Worm (Caenorhabditis elegans) whole organism, young adult: ENCODE data around the gene emc-2.

Experiments
- C17E4.6 ChIP-seq: fragments of 200-800 bp; sonication (Bioruptor generic); IDR thresholded peaks from 2 replicates; pipeline ENCODE4 v1.3.6; 2022; ENCODE audit warnings: missing genetic modification reagents, missing genetic modification characterization, missing compliant biosample characterization
- D2030.7 ChIP-seq: fragments of 200-800 bp; sonication (Bioruptor generic); IDR thresholded peaks from 2 replicates; pipeline ENCODE4 v1.3.6; 2022; ENCODE audit warnings: missing genetic modification reagents, missing genetic modification characterization, missing compliant biosample characterization
- F22D6.2 ChIP-seq: sonication (generic microtip); optimal IDR thresholded peaks from 2 replicates; lab custom pipeline; 2016; ENCODE audit warnings: mild to moderate bottlenecking, missing genetic modification characterization, missing compliant biosample characterization
- T26A5.8 ChIP-seq: sonication (generic microtip); optimal IDR thresholded peaks from 2 replicates; lab custom pipeline; 2016; ENCODE audit warnings: missing genetic modification characterization, missing compliant biosample characterization
- Y53G8AR.9 ChIP-seq: fragments of 200-800 bp; sonication (Bioruptor generic); conservative IDR thresholded peaks from 2 replicates; pipeline ENCODE4 v1.3.6; 2022; ENCODE audit warnings: missing genetic modification reagents, missing genetic modification characterization, missing compliant biosample characterization
- Y56A3A.18 ChIP-seq: fragments of 200-800 bp; sonication (Bioruptor generic); IDR thresholded peaks from 2 replicates; pipeline ENCODE4 v1.3.6; 2022; ENCODE audit warnings: missing genetic modification reagents, missing genetic modification characterization, missing compliant biosample characterization
- Y67H2A.10 ChIP-seq: fragments of 200-800 bp; sonication (Bioruptor generic); conservative IDR thresholded peaks from 2 replicates; pipeline ENCODE4 v1.3.6; 2022; ENCODE audit warnings: missing genetic modification reagents, missing genetic modification characterization, missing compliant biosample characterization
- ceh-91 ChIP-seq: fragments of 200-800 bp; sonication (Bioruptor generic); IDR thresholded peaks from 2 replicates; pipeline ENCODE4 v1.3.6; 2022; ENCODE audit warnings: missing genetic modification reagents, missing genetic modification characterization, missing compliant biosample characterization
- chd-7 ChIP-seq: sonication (generic microtip); optimal IDR thresholded peaks from 2 replicates; lab custom pipeline; 2016; ENCODE audit warnings: mild to moderate bottlenecking, missing genetic modification characterization, moderate library complexity, missing compliant biosample characterization
- dox-1 ChIP-seq: fragments of 200-800 bp; sonication (Bioruptor generic); IDR thresholded peaks from 2 replicates; pipeline ENCODE4 v1.3.6; 2022; ENCODE audit warnings: missing genetic modification reagents, missing genetic modification characterization, missing compliant biosample characterization
- egl-44 ChIP-seq: fragments of 200-800 bp; sonication (Bioruptor generic); IDR thresholded peaks from 2 replicates; pipeline ENCODE4 v1.3.6; 2022; ENCODE audit warnings: missing genetic modification reagents, missing genetic modification characterization, missing compliant biosample characterization
- egrh-3 ChIP-seq: fragments of 200-800 bp; sonication (Bioruptor generic); IDR thresholded peaks from 2 replicates; pipeline ENCODE4 v1.3.6; 2022; ENCODE audit warnings: missing genetic modification reagents, missing genetic modification characterization, missing compliant biosample characterization
- hlh-26 ChIP-seq: fragments of 200-800 bp; sonication (Bioruptor generic); conservative IDR thresholded peaks from 2 replicates; pipeline ENCODE4 v1.3.6; 2022; ENCODE audit warnings: missing genetic modification reagents, missing genetic modification characterization, missing compliant biosample characterization
- hmg-1.2 ChIP-seq: fragments of 200-800 bp; sonication (Bioruptor generic); IDR thresholded peaks from 2 replicates; pipeline ENCODE4 v1.3.6; 2022; ENCODE audit warnings: missing genetic modification reagents, missing genetic modification characterization, missing compliant biosample characterization
- lag-1 ChIP-seq: fragments of 200-800 bp; sonication (Bioruptor generic); IDR thresholded peaks from 2 replicates; pipeline ENCODE4 v1.3.6; 2022; ENCODE audit warnings: missing genetic modification reagents, missing genetic modification characterization, missing compliant biosample characterization
- let-607 ChIP-seq, 2 experiments: fragments of 200-800 bp in 1 of 2; sonication (Bioruptor generic) in 1 of 2; sonication (generic microtip) in 1 of 2; optimal IDR thresholded peaks; 2 replicates each; lab custom pipeline; 2016 to 2018; ENCODE audit warnings: mild to moderate bottlenecking in 2 of 2, missing compliant biosample characterization in 2 of 2, missing genetic modification characterization in 2 of 2, moderate library complexity in 2 of 2, missing genotype in 1 of 2
- lin-54 ChIP-seq: fragments of 200-800 bp; sonication (Bioruptor generic); optimal IDR thresholded peaks from 2 replicates; lab custom pipeline; 2018; ENCODE audit warnings: mild to moderate bottlenecking, missing genetic modification characterization, missing compliant biosample characterization
- mes-4 ChIP-seq: sonication (generic microtip); optimal IDR thresholded peaks from 2 replicates; lab custom pipeline; 2016; ENCODE audit warnings: missing genotype, missing genetic modification characterization, missing compliant biosample characterization
- nfya-2 ChIP-seq: fragments of 200-800 bp; sonication (Bioruptor generic); IDR thresholded peaks from 2 replicates; pipeline ENCODE4 v1.3.6; 2022; ENCODE audit warnings: missing genetic modification reagents, missing genetic modification characterization, missing compliant biosample characterization
- nfyb-1 ChIP-seq: fragments of 200-800 bp; sonication (Bioruptor generic); IDR thresholded peaks from 2 replicates; pipeline ENCODE4 v1.3.6; 2022; ENCODE audit warnings: missing genetic modification reagents, missing genetic modification characterization, missing compliant biosample characterization
- nhr-120 ChIP-seq: fragments of 200-800 bp; sonication (Bioruptor generic); IDR thresholded peaks from 2 replicates; pipeline ENCODE4 v1.3.6; 2022; ENCODE audit warnings: missing genetic modification characterization, missing compliant biosample characterization
- nhr-90 ChIP-seq: sonication (generic microtip); optimal IDR thresholded peaks from 2 replicates; lab custom pipeline; 2016; ENCODE audit warnings: missing genotype, mild to moderate bottlenecking, missing genetic modification characterization, missing compliant biosample characterization
- rpc-1 ChIP-seq, 2 experiments: fragments of 150-350 bp in 1 of 2; sonication (generic microtip) in 1 of 2; optimal IDR thresholded peaks; 2 replicates each; lab custom pipeline; 2014 to 2018; ENCODE audit warnings: missing biosample characterization in 1 of 2, missing genetic modification characterization in 1 of 2, missing genetic modification reagents in 1 of 2, missing genotype in 1 of 2
- sdz-38 ChIP-seq: sonication (generic microtip); optimal IDR thresholded peaks from 2 replicates; lab custom pipeline; 2016; ENCODE audit warnings: missing genotype, missing genetic modification characterization, missing compliant biosample characterization
- snpc-1.1 ChIP-seq: sonication (generic microtip); optimal IDR thresholded peaks from 2 replicates; lab custom pipeline; 2017; ENCODE audit warnings: missing genetic modification characterization, mild to moderate bottlenecking, missing compliant biosample characterization, antibody characterized with exemption, moderate library complexity, missing genotype, missing genetic modification reagents; ENCODE audit not compliant: insufficient read depth
- tbp1 ChIP-seq: fragments of 200-800 bp; sonication (Bioruptor generic); optimal IDR thresholded peaks from 2 replicates; lab custom pipeline; 2018; ENCODE audit warnings: mild to moderate bottlenecking, missing genetic modification characterization, missing compliant biosample characterization
- tbx-9 ChIP-seq: sonication (generic microtip); optimal IDR thresholded peaks from 2 replicates; lab custom pipeline; 2016; ENCODE audit warnings: borderline replicate concordance, missing genetic modification characterization, inconsistent platforms, missing compliant biosample characterization
- tlf-1 ChIP-seq: fragments of 200-800 bp; sonication (Bioruptor generic); optimal IDR thresholded peaks from 2 replicates; lab custom pipeline; 2018; ENCODE audit warnings: mild to moderate bottlenecking, missing genetic modification characterization, missing compliant biosample characterization
- zim-3 ChIP-seq: sonication (generic microtip); optimal IDR thresholded peaks from 2 replicates; lab custom pipeline; 2017; ENCODE audit warnings: mild to moderate bottlenecking, missing genetic modification characterization, moderate library complexity, missing compliant biosample characterization
- ztf-18 ChIP-seq: sonication (generic microtip); optimal IDR thresholded peaks from 2 replicates; lab custom pipeline; 2016; ENCODE audit warnings: missing genotype, mild to moderate bottlenecking, missing genetic modification characterization, missing compliant biosample characterization
- ztf-26 ChIP-seq: sonication (generic microtip); optimal IDR thresholded peaks from 2 replicates; lab custom pipeline; 2017; ENCODE audit warnings: missing genetic modification characterization, missing compliant biosample characterization

Gene emc-2

DNA sequence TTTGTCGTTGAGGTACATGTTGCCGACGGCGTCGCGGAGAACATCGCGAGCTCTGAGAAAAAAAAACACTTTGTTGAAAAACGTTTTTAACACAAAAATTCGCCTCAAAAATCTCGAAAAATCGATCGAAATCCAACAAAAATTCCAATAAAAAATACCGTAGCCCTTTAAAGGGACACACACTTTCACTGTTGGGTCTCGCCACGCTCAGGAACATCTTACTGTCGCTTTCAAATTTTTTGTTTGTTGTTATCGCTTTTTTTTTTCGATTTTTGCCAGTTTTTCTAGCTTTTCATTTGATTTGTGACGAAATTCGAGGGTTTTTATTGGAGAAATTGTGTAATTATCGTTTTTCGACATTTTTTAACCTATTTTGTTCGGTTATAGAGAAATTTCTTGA, 614 bp upstream of the emc-2 start (continued):
- TF ChIP-seq lag-1 = no peak
- TF ChIP-seq Y56A3A.18 = no peak
- no peak for TF ChIP-seq nhr-120 (GFP tag; lab: Robert Waterston, UW)
- TF ChIP-seq C17E4.6 (GFP tag; lab: Robert Waterston, UW) = no peak
- TF ChIP-seq tbx-9 = no peak
- TF ChIP-seq D2030.7 = peak; percentile 72
- no peak for TF ChIP-seq hlh-26 (GFP tag; lab: Robert Waterston, UW)
- no peak for TF ChIP-seq nhr-90 (tag; lab: Kevin White, UChicago)

DNA sequence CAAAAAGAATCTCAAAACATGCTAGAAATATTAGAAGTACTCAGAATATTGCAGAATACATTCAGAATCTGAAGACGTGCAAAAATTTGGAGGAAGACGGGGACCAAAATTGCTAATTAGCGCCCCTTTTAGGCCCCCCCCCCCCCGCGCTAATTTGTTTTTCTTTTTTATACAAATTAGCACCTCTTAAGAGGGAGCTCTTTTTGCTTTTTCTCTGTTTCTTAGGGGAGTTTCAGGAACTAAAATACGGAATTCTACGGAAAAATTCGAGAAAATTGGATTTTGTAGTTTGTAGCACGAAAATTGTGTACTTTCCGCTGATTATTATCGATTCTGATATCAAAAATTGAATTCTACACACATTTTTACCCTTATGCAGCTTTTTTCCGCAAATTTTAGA, 4.4 kb downstream of the emc-2 start, which contains the start of gene glb-31:
Gene glb-31, minus strand, starts transcription at position 101 of the 400 bp plus-strand sequence.
- TF ChIP-seq ceh-91 (no peak), let-607 (tag; optimal IDR thresholded peaks at IDR 0.05; lab: Kevin White, UChicago) (no peak)

DNA sequence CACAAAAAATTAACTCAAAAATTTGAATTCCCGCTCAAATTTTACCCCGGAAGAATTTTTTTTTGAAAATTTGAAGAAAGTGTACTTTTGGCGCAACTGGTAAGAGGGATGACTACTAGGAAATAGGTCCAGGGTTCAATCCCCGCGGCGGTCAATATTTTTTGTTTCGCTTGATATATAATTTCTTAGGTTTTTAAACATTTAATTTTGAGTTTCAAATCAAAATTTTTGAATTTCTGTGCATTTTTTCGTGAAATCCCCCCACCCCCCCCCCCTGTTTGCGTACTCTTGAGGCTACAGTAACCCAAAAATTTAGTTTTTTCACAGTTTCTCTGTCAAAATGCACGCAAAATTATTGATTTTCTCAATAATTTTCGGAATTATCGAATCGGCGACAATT, 7.8 kb downstream of the emc-2 start, which contains the start of gene Y57G7A.1:
Gene Y57G7A.1, plus strand, starts transcription at position 301 of the 400 bp plus-strand sequence.
- TF ChIP-seq rpc-1 (optimal IDR thresholded peaks at IDR 0.05; lab: Kevin White, UChicago) (peak; percentile 7), rpc-1 (tag; optimal IDR thresholded peaks at IDR 0.05; lab: Kevin White, UChicago) (peak; percentile 48), snpc-1.1 (tag; lab: Kevin White, UChicago) (no peak), Y53G8AR.9 (GFP tag; lab: Robert Waterston, UW) (no peak), mes-4 (no peak), tbp1 (GFP tag; lab: Kevin White, UChicago) (peak; percentile 31)
- TF ChIP-seq, all 124 proteins: peak for 2

DNA sequence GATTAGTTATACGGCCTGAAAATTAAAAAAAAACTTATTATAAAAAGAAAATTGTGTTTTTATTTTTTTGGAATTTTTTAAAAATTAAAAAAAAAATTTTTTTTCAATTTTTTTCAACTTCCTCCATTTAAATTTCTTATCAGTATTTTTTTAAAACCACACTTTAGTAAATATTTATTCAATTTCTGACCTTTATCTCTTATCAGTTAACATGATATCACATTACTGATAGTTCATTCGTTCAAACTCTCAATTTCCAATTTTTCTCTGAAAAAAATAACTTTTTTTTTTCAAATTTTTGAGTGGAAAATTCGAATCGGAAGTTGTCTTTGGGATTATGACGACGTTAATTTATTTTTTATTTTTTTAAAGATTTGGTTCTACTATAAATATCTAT, 8.2 kb downstream of the emc-2 start:
- TF ChIP-seq zim-3 (tag; lab: Kevin White, UChicago) = no peak
- TF ChIP-seq nhr-120 (GFP tag; lab: Robert Waterston, UW) = no peak
- no peak for TF ChIP-seq egl-44 (GFP tag; lab: Robert Waterston, UW)
- no peak for TF ChIP-seq ztf-26 (tag; lab: Kevin White, UChicago)
- TF ChIP-seq sdz-38 (tag; lab: Kevin White, UChicago) = no peak
- no peak for TF ChIP-seq egrh-3 (GFP tag; lab: Robert Waterston, UW)
- no peak for TF ChIP-seq ztf-18
- TF ChIP-seq dox-1 (GFP tag; lab: Robert Waterston, UW) = no peak
- TF ChIP-seq T26A5.8 (tag; lab: Kevin White, UChicago) = no peak
- TF ChIP-seq Y67H2A.10 (GFP tag; lab: Robert Waterston, UW) = no peak
- TF ChIP-seq chd-7 (tag; lab: Kevin White, UChicago) = no peak
- no peak for TF ChIP-seq nfya-2 (GFP tag; lab: Robert Waterston, UW)
- no peak for TF ChIP-seq lin-54 (GFP tag; lab: Kevin White, UChicago)
- TF ChIP-seq tlf-1 = no peak
- TF ChIP-seq, all 124 proteins: peak for 0

DNA sequence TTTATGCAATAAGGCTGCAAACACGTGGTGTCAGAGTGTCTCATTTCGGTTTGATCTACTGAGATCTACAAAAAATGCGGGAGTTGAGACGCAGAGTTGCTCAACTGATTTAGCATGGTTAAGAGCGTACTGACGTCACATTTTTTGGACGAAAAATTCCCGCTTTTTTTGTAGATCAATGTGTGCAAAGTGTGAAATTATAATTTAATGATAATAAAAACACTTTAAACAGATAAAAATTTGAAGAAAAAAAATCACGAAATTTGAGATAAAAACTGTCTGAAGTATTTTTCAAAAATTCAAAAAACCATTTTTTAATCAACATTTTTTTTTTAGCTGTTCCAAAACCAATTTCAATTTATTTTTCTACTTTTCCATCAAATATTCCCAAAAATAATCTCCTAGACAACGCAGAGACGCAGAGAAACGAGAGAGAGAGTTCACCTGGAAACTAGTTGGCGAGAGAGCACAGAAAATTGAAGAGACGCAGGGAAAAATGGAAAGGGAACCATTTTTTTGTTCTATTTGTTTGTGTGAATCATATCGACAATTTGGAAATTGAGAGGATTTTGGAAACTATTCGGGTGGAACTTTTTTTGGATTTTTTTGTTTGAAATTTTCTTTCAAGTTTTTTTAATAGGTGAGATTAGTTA, 8.8 kb downstream of the emc-2 start:
- TF ChIP-seq nfyb-1 (GFP tag; lab: Robert Waterston, UW) (no peak), F22D6.2 (tag; lab: Kevin White, UChicago) (no peak), hmg-1.2 (GFP tag; lab: Robert Waterston, UW) (peak; percentile 82)
